Fruit fly (Drosophila melanogaster): ENCODE data around the gene CG10516.

CG10516 gene

dm6 chr3L:15924811-15925437 lies 43.1 kb upstream of the CG10516 start, which contains the start of gene sff (continued):
- no peak for TF ChIP-seq lov (optimal IDR thresholded peaks at IDR 0.05)
- peak; percentile 51; the same call in 1 of the 3 replicates for TF ChIP-seq lov (GFP tag; IDR thresholded peaks at IDR 0.05)
- TF ChIP-seq HmgD (GFP tag; optimal IDR thresholded peaks at IDR 0.05) = no peak
- peak; percentile 77 for TF ChIP-seq al (GFP tag; IDR thresholded peaks at IDR 0.05)
- TF ChIP-seq Hr39 (optimal IDR thresholded peaks at IDR 0.05) = no peak
- peak; percentile 79 for TF ChIP-seq CG15601 (tag; optimal IDR thresholded peaks at IDR 0.05)
- TF ChIP-seq CG2678 (tag; optimal IDR thresholded peaks at IDR 0.05) = peak; percentile 90
- TF ChIP-seq NC2β (GFP tag; optimal IDR thresholded peaks at IDR 0.05) = peak; percentile 64
- TF ChIP-seq unpg (GFP tag; optimal IDR thresholded peaks at IDR 0.05) = peak; percentile 88
- TF ChIP-seq PHDP (tag; optimal IDR thresholded peaks at IDR 0.05) = peak; percentile 89
- peak; percentile 81 for TF ChIP-seq CG12104 (GFP tag; optimal IDR thresholded peaks at IDR 0.05)
- peak; percentile 80 for TF ChIP-seq tap (tag; optimal IDR thresholded peaks at IDR 0.05)
- TF ChIP-seq maf-S (GFP tag; optimal IDR thresholded peaks at IDR 0.05) = peak; percentile 30
- no peak for TF ChIP-seq sna (GFP tag; IDR thresholded peaks at IDR 0.05; ENCODE audit: partially characterized antibody)
- peak; percentile 75 to 89 for TF ChIP-seq dpn (GFP tag; optimal IDR thresholded peaks at IDR 0.05)
- no peak for TF ChIP-seq CkIIα-i1 (GFP tag; IDR thresholded peaks at IDR 0.05)
- TF ChIP-seq zen2 (GFP tag; IDR thresholded peaks at IDR 0.05; ENCODE audit: partially characterized antibody) = no peak; the same call in 2 of the 3 replicates
- TF ChIP-seq CG1792 (GFP tag; optimal IDR thresholded peaks at IDR 0.05) = no peak
- peak; percentile 75; the same call in 2 of the 3 replicates for TF ChIP-seq Mrtf (GFP tag; IDR thresholded peaks at IDR 0.05)
- TF ChIP-seq cato (GFP tag; optimal IDR thresholded peaks at IDR 0.05; ENCODE audit: borderline replicate concordance) = peak; percentile 88
- peak; percentile 47 for TF ChIP-seq CG31365 (tag; optimal IDR thresholded peaks at IDR 0.05)
- peak; percentile 28 for TF ChIP-seq CG12236 (GFP tag; optimal IDR thresholded peaks at IDR 0.05)
- peak; percentile 87 for TF ChIP-seq CG7839 (tag; optimal IDR thresholded peaks at IDR 0.05)
- TF ChIP-seq CG16779 (GFP tag; IDR thresholded peaks at IDR 0.05) = peak; percentile 60; the same call in 1 of the 2 replicates
- no peak for TF ChIP-seq Tbp (GFP tag; optimal IDR thresholded peaks at IDR 0.05)
- peak; percentile 85 for TF ChIP-seq D19A (tag; optimal IDR thresholded peaks at IDR 0.05)
- peak; percentile 72 for TF ChIP-seq CG2875 (GFP tag; optimal IDR thresholded peaks at IDR 0.05)
- TF ChIP-seq gem (tag; optimal IDR thresholded peaks at IDR 0.05) = peak; percentile 91
- peak; percentile 68 for TF ChIP-seq Vsx1 (GFP tag; optimal IDR thresholded peaks at IDR 0.05)
- TF ChIP-seq sens-2 (GFP tag; IDR thresholded peaks at IDR 0.05) = peak; percentile 79
- peak; percentile 43 for TF ChIP-seq trh (GFP tag; optimal IDR thresholded peaks at IDR 0.05)
- peak; percentile 78 for TF ChIP-seq CG12769 (tag; optimal IDR thresholded peaks at IDR 0.05)
- peak; percentile 65 for TF ChIP-seq dimm (GFP tag; IDR thresholded peaks at IDR 0.05)
- TF ChIP-seq Hr78 (GFP tag; optimal IDR thresholded peaks at IDR 0.05) = peak in 1 of 2 experiments; percentile 39
- TF ChIP-seq gce (GFP tag; IDR thresholded peaks at IDR 0.05) = peak; percentile 71
- peak; percentile 79 for TF ChIP-seq klu (GFP tag; IDR thresholded peaks at IDR 0.05)
- peak in 1 of 2 experiments; percentile 38 for TF ChIP-seq crp (GFP tag; optimal IDR thresholded peaks at IDR 0.05)
- TF ChIP-seq CG31388 (GFP tag; optimal IDR thresholded peaks at IDR 0.05) = peak; percentile 72
- TF ChIP-seq hth (optimal IDR thresholded peaks at IDR 0.05) = no peak
- TF ChIP-seq Trl (optimal IDR thresholded peaks at IDR 0.05) = peak; percentile 54 to 71
- TF ChIP-seq Trl (GFP tag; optimal IDR thresholded peaks at IDR 0.05) = peak; percentile 74
- TF ChIP-seq CrebB (tag; optimal IDR thresholded peaks at IDR 0.05) = peak; percentile 62
- peak; percentile 99 for TF ChIP-seq ewg (GFP tag; optimal IDR thresholded peaks at IDR 0.05)
- peak; percentile 79 for TF ChIP-seq stwl (tag; optimal IDR thresholded peaks at IDR 0.05)
- peak; percentile 88 for TF ChIP-seq seq (GFP tag; IDR thresholded peaks at IDR 0.05)
- TF ChIP-seq peb (GFP tag; IDR thresholded peaks at IDR 0.05) = peak; percentile 76; the same call in 1 of the 2 replicates
- TF ChIP-seq jing (GFP tag; optimal IDR thresholded peaks at IDR 0.05) = peak; percentile 80
- peak; percentile 77 for TF ChIP-seq CG6654 (GFP tag; optimal IDR thresholded peaks at IDR 0.05)
- TF ChIP-seq Sin3A (optimal IDR thresholded peaks at IDR 0.05) = no peak
- TF ChIP-seq kay (GFP tag; optimal IDR thresholded peaks at IDR 0.05) = peak; percentile 46
- TF ChIP-seq toy (GFP tag; IDR thresholded peaks at IDR 0.05) = peak; percentile 62; the same call in 1 of the 2 replicates

Measured in whole organism, embryonic.